Fruit fly (Drosophila melanogaster) whole organism, embryonic: ENCODE measurements around the gene defl.

ENCODE experiments used
- CG11723 ChIP-seq: fragments of 200-800 bp; sonication (Bioruptor generic); optimal IDR thresholded peaks from 2 replicates; lab custom pipeline; 2017; ENCODE audit warnings: missing biosample characterization, mild to moderate bottlenecking, missing genetic modification characterization
- CG13296 ChIP-seq: fragments of 200-800 bp; sonication (Bioruptor generic); optimal IDR thresholded peaks from 3 replicates; lab custom pipeline; 2018; ENCODE audit warnings: missing biosample characterization, mild to moderate bottlenecking, missing genetic modification characterization
- CG15696 ChIP-seq: fragments of 200-800 bp; sonication (Bioruptor generic); optimal IDR thresholded peaks from 2 replicates; lab custom pipeline; 2019; ENCODE audit warnings: missing biosample characterization, mild to moderate bottlenecking, missing genetic modification characterization, moderate library complexity
- CG33213 ChIP-seq: fragments of 200-800 bp; sonication (Bioruptor generic); optimal IDR thresholded peaks from 3 replicates; lab custom pipeline; 2016; ENCODE audit warnings: missing biosample characterization, missing genetic modification characterization
- CG8359 ChIP-seq: fragments of 200-800 bp; sonication (Bioruptor generic); optimal IDR thresholded peaks from 2 replicates; lab custom pipeline; 2017; ENCODE audit warnings: missing biosample characterization, mild to moderate bottlenecking, missing genetic modification characterization, borderline replicate concordance
- E2f2 ChIP-seq: fragments of 200-800 bp; sonication (Bioruptor generic); IDR thresholded peaks from 2 replicates; pipeline ENCODE4 v1.3.6; 2022; ENCODE audit warnings: missing biosample characterization, missing genetic modification characterization
- Hey ChIP-seq: fragments of 200-800 bp; sonication (Bioruptor generic); optimal IDR thresholded peaks from 3 replicates; lab custom pipeline; 2018; ENCODE audit warnings: missing biosample characterization, mild to moderate bottlenecking, missing genetic modification characterization
- Lhr ChIP-seq: fragments of 200-800 bp; sonication (Bioruptor generic); optimal IDR thresholded peaks from 3 replicates; lab custom pipeline; 2017; ENCODE audit warnings: mild to moderate bottlenecking, missing biosample characterization, missing genetic modification reagents, missing genetic modification characterization
- Lim3 ChIP-seq: fragments of 200-800 bp; sonication (Bioruptor generic); IDR thresholded peaks from 2 replicates; pipeline ENCODE4 v1.3.6; 2022; ENCODE audit warnings: missing biosample characterization, missing genetic modification characterization
- Med ChIP-seq: fragments of 200-800 bp; sonication (Bioruptor generic); peaks from one replicate; lab custom pipeline; 2016; ENCODE audit warnings: missing biosample characterization, missing genetic modification characterization, mild to moderate bottlenecking, inconsistent platforms, moderate library complexity
- Side ChIP-seq: fragments of 200-800 bp; sonication (Bioruptor generic); optimal IDR thresholded peaks from 2 replicates; lab custom pipeline; 2016; ENCODE audit warnings: missing biosample characterization, missing genetic modification characterization
- abd-A ChIP-seq: fragments of 200-800 bp; sonication (Bioruptor generic); optimal IDR thresholded peaks from 3 replicates; lab custom pipeline; 2019; ENCODE audit warnings: missing biosample characterization, mild to moderate bottlenecking, missing genetic modification characterization, moderate library complexity
- cad ChIP-seq: fragments of >200 bp; optimal IDR thresholded peaks from 2 replicates; lab custom pipeline; 2017; ENCODE audit warnings: missing biosample characterization, missing genetic modification characterization
- crol ChIP-seq: fragments of 200-800 bp; sonication (Bioruptor generic); IDR thresholded peaks from 2 replicates; pipeline ENCODE4 v1.3.6; 2022; ENCODE audit warnings: missing biosample characterization, missing genetic modification characterization
- h ChIP-seq: fragments of >200 bp; optimal IDR thresholded peaks from 2 replicates; lab custom pipeline; 2017
- jigr1 ChIP-seq: fragments of 200-800 bp; sonication (Bioruptor generic); IDR thresholded peaks from 3 replicates; pipeline ENCODE4 v1.3.6; 2022; ENCODE audit warnings: missing biosample characterization, missing genetic modification characterization
- pan ChIP-seq, 4 experiments: fragments of >200 bp in 3 of 4; fragments of 200-800 bp in 1 of 4; sonication (Bioruptor generic) in 1 of 4; optimal IDR thresholded peaks in 3 of 4; IDR thresholded peaks in 1 of 4; 2 replicates each; pipeline versions ENCODE4 v1.3.6 to Lab custom; 2017 to 2022; ENCODE audit warnings: missing biosample characterization in 2 of 4, missing genetic modification characterization in 2 of 4, mixed read lengths in 1 of 4
- sisA ChIP-seq: fragments of 200-800 bp; sonication (Bioruptor generic); IDR thresholded peaks from 2 replicates; pipeline ENCODE4 v1.3.6; 2022; ENCODE audit warnings: missing biosample characterization, missing genetic modification characterization
- sob ChIP-seq: fragments of 200-800 bp; sonication (Bioruptor generic); IDR thresholded peaks from 2 replicates; pipeline ENCODE4 v1.3.6; 2022; ENCODE audit warnings: missing biosample characterization, missing genetic modification characterization

Gene defl

dm6 chr3L:9775728-9776127, 52.5 kb downstream of the defl start (continued):
- TF ChIP-seq CG8359 (GFP tag; lab: Kevin White, UChicago) (no peak), abd-A (tag; lab: Kevin White, UChicago) (peak; percentile 64), jigr1 (no peak), Lhr (GFP tag; lab: Kevin White, UChicago) (no peak), CG11723 (GFP tag; lab: Kevin White, UChicago) (no peak), CG15696 (tag; lab: Kevin White, UChicago) (no peak), cad (GFP tag; lab: Kevin White, UChicago) (no peak), Side (GFP tag; lab: Kevin White, UChicago) (no peak), h (lab: Kevin White, UChicago) (no peak), E2f2 (no peak), Lim3 (GFP tag; lab: Robert Waterston, UW) (no peak), CG33213 (GFP tag; lab: Kevin White, UChicago) (no peak), crol (GFP tag; lab: Robert Waterston, UW) (peak; percentile 67), Hey (tag; lab: Kevin White, UChicago) (peak; percentile 18), pan (optimal IDR thresholded peaks at IDR 0.05; lab: Kevin White, UChicago) (no peak), pan (GFP tag; optimal IDR thresholded peaks at IDR 0.05 in 1 of 2, IDR thresholded peaks at IDR 0.05 in 1 of 2) (no peak), CG13296 (GFP tag; lab: Kevin White, UChicago) (no peak), Med (GFP tag; lab: Kevin White, UChicago) (peak; percentile 60), sob (GFP tag; lab: Robert Waterston, UW) (0 out of 2 replicates have a peak, but pooled peaks have one; percentile 9), sisA (GFP tag; lab: Robert Waterston, UW) (no peak)
